Worm (Caenorhabditis elegans) whole organism, L4 larva: ENCODE measurements around the gene E02C12.11.

Experiments
- R02D3.7 ChIP-seq: fragments of 150-350 bp; sonication (generic microtip); optimal IDR thresholded peaks from 3 replicates; lab custom pipeline; 2014; ENCODE audit warnings: missing biosample characterization, missing genetic modification characterization
- ama-1 ChIP-seq: fragments of 150-350 bp; optimal IDR thresholded peaks from 2 replicates; lab custom pipeline; 2014; ENCODE audit warnings: inconsistent platforms, mixed read lengths
- ceh-82 ChIP-seq: sonication (generic microtip); optimal IDR thresholded peaks from 2 replicates; lab custom pipeline; 2017; ENCODE audit warnings: missing biosample characterization, missing genetic modification characterization
- ctbp-1 ChIP-seq: fragments of 200-800 bp; sonication (Bioruptor generic); IDR thresholded peaks from 2 replicates; pipeline ENCODE4 v1.3.6; 2022; ENCODE audit warnings: missing genetic modification reagents, missing genetic modification characterization, missing compliant biosample characterization
- dve-1 ChIP-seq: sonication (generic microtip); optimal IDR thresholded peaks from 2 replicates; lab custom pipeline; 2017; ENCODE audit warnings: antibody characterized with exemption, mild to moderate bottlenecking, missing genetic modification characterization, missing compliant biosample characterization; ENCODE audit not compliant: insufficient read depth
- fkh-10 ChIP-seq: fragments of 150-350 bp; optimal IDR thresholded peaks from 2 replicates; lab custom pipeline; 2014; ENCODE audit warnings: missing biosample characterization, missing genetic modification reagents, missing genetic modification characterization
- lin-39 ChIP-seq: fragments of 150-350 bp; optimal IDR thresholded peaks from 2 replicates; lab custom pipeline; 2014; ENCODE audit warnings: missing biosample characterization, missing genetic modification reagents, missing genetic modification characterization
- mdl-1 ChIP-seq, 2 experiments: fragments of 150-350 bp in 1 of 2; sonication (generic microtip) in 1 of 2; optimal IDR thresholded peaks; 2 replicates each; lab custom pipeline; 2014 to 2017; ENCODE audit warnings: missing biosample characterization in 2 of 2, missing genetic modification characterization in 2 of 2
- nhr-11 ChIP-seq: fragments of 150-350 bp; optimal IDR thresholded peaks from 2 replicates; lab custom pipeline; 2014; ENCODE audit warnings: missing biosample characterization, missing genetic modification characterization
- nhr-77 ChIP-seq: fragments of 150-350 bp; optimal IDR thresholded peaks from 2 replicates; lab custom pipeline; 2014; ENCODE audit warnings: missing biosample characterization, missing genetic modification characterization
- pqm-1 ChIP-seq: sonication (generic microtip); optimal IDR thresholded peaks from 2 replicates; lab custom pipeline; 2017; ENCODE audit warnings: missing biosample characterization, missing genetic modification characterization
- skn-1 ChIP-seq: fragments of 150-350 bp; optimal IDR thresholded peaks from 2 replicates; lab custom pipeline; 2014; ENCODE audit warnings: missing biosample characterization, missing genetic modification characterization

DNA sequence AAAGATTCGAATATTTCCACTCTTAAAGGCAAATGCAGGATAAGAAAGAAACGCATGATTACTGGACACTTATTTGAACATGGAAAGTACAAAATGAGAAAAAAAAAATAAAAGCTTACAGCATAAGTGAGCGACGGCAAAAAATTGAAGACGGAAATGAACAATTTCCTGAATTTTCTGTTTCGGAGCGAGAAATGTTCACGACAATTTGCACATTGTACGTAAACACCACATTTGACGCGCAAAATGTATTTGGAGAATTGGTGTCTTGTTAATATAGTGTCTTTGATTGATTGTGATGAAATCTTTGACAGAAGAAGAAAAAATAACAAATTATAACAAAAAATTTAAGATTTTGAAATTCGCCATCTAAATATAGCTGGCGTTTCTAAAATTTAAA lies 45.9 kb upstream of the E02C12.11 start, which contains the start of gene F36D4.5:
- TF ChIP-seq mdl-1 (tag; optimal IDR thresholded peaks at IDR 0.05; lab: Kevin White, UChicago) (no peak), R02D3.7 (tag; lab: Kevin White, UChicago) (no peak), skn-1 (no peak), ctbp-1 (GFP tag; lab: Robert Waterston, UW) (no peak), nhr-11 (tag; lab: Kevin White, UChicago) (no peak), ama-1 (lab: Kevin White, UChicago) (no peak), pqm-1 (no peak), nhr-77 (tag; lab: Kevin White, UChicago) (no peak), lin-39 (no peak), ceh-82 (no peak), fkh-10 (GFP tag; lab: Kevin White, UChicago) (peak; percentile 47), dve-1 (no peak)
